Worm (Caenorhabditis elegans) whole organism, young adult: ENCODE results near the gene F53C3.1.

Experiments used
- F49E8.2 ChIP-seq: sonication (generic microtip); optimal IDR thresholded peaks from 3 replicates; lab custom pipeline; 2017; ENCODE audit warnings: missing genetic modification characterization, mild to moderate bottlenecking, missing compliant biosample characterization, antibody characterized with exemption, moderate library complexity; ENCODE audit not compliant: insufficient read depth
- ccch-3 ChIP-seq: fragments of 200-800 bp; sonication (Bioruptor generic); optimal IDR thresholded peaks from 2 replicates; lab custom pipeline; 2018; ENCODE audit warnings: mild to moderate bottlenecking, missing genetic modification characterization, missing compliant biosample characterization
- ets-4 ChIP-seq: fragments of 200-800 bp; sonication (Bioruptor generic); optimal IDR thresholded peaks from 2 replicates; lab custom pipeline; 2018; ENCODE audit warnings: mild to moderate bottlenecking, missing genetic modification characterization, missing compliant biosample characterization
- hmg-20 ChIP-seq: fragments of 200-800 bp; sonication (Bioruptor generic); IDR thresholded peaks from 2 replicates; pipeline ENCODE4 v1.3.6; 2022; ENCODE audit warnings: missing genetic modification reagents, missing genetic modification characterization, missing compliant biosample characterization
- let-607 ChIP-seq, 2 experiments: fragments of 200-800 bp in 1 of 2; sonication (Bioruptor generic) in 1 of 2; sonication (generic microtip) in 1 of 2; optimal IDR thresholded peaks; 2 replicates each; lab custom pipeline; 2016 to 2018; ENCODE audit warnings: mild to moderate bottlenecking in 2 of 2, missing compliant biosample characterization in 2 of 2, missing genetic modification characterization in 2 of 2, moderate library complexity in 2 of 2, missing genotype in 1 of 2
- lin-40 ChIP-seq: sonication (generic microtip); optimal IDR thresholded peaks from 2 replicates; lab custom pipeline; 2016; ENCODE audit warnings: missing genetic modification characterization, mild to moderate bottlenecking, missing compliant biosample characterization, missing genotype, missing genetic modification reagents
- madf-8 ChIP-seq: fragments of 200-800 bp; sonication (Bioruptor generic); conservative IDR thresholded peaks from 2 replicates; pipeline ENCODE4 v1.3.6; 2022; ENCODE audit warnings: missing genetic modification reagents, missing genetic modification characterization, missing compliant biosample characterization
- pha-4 ChIP-seq: fragments of 150-350 bp; sonication (generic microtip); optimal IDR thresholded peaks from 2 replicates; lab custom pipeline; 2014; ENCODE audit warnings: missing biosample characterization, missing genetic modification reagents, missing genetic modification characterization
- sdz-38 ChIP-seq: sonication (generic microtip); optimal IDR thresholded peaks from 2 replicates; lab custom pipeline; 2016; ENCODE audit warnings: missing genotype, missing genetic modification characterization, missing compliant biosample characterization
- ztf-22 ChIP-seq: fragments of 200-800 bp; sonication (Bioruptor generic); optimal IDR thresholded peaks from 2 replicates; lab custom pipeline; 2018; ENCODE audit warnings: mild to moderate bottlenecking, missing genetic modification characterization, moderate library complexity, missing compliant biosample characterization
- ztf-25 ChIP-seq: fragments of 200-800 bp; sonication (Bioruptor generic); IDR thresholded peaks from 2 replicates; pipeline ENCODE4 v1.3.6; 2022; ENCODE audit warnings: missing genetic modification reagents, missing genetic modification characterization, missing compliant biosample characterization

DNA sequence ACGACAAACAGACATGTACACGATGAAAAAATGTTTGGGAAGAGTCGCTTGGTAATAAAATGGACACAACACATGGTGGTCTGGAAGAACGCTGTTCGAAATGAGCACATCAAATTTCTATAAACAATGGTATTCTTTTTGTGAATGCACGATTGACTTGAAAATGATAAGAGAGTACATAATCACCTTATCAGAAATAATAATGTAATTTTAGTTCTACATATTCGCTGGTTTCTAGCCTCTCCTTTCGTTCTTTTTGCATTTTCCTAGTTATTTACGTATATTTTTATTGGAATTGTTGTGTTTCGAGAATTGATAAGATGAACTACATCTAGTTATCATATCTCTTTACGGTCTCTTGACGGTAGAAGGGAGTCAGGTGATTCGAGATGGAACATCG is 42.2 kb downstream of the F53C3.1 start:
- TF ChIP-seq sdz-38 (tag; lab: Kevin White, UChicago) (no peak), madf-8 (GFP tag; lab: Robert Waterston, UW) (no peak), ztf-22 (GFP tag; lab: Kevin White, UChicago) (no peak), hmg-20 (GFP tag; lab: Robert Waterston, UW) (no peak), F49E8.2 (tag; lab: Kevin White, UChicago) (no peak), ccch-3 (no peak), ets-4 (GFP tag; lab: Kevin White, UChicago) (no peak), ztf-25 (GFP tag; lab: Robert Waterston, UW) (no peak), pha-4 (tag; lab: Kevin White, UChicago) (no peak), lin-40 (no peak), let-607 (tag; optimal IDR thresholded peaks at IDR 0.05; lab: Kevin White, UChicago) (no peak)
